Fruit fly (Drosophila melanogaster) whole organism, adult: ENCODE results near the gene CG46468.
A peak's percentile ranks its signal among the peaks of the same experiment; 100 is the strongest.

ENCODE experiments used
- CG11617 ChIP-seq: fragments of 200-800 bp; sonication (Bioruptor generic); optimal IDR thresholded peaks from 2 replicates; lab custom pipeline; 2017; ENCODE audit warnings: mild to moderate bottlenecking, missing biosample characterization, missing genetic modification reagents, missing genetic modification characterization
- CG12768 ChIP-seq: fragments of 200-800 bp; sonication (Bioruptor generic); optimal IDR thresholded peaks from 2 replicates; lab custom pipeline; 2017; ENCODE audit warnings: missing biosample characterization, missing genetic modification characterization, mild to moderate bottlenecking, moderate library complexity, missing genetic modification reagents
- CG14711 ChIP-seq: fragments of 200-800 bp; sonication (Bioruptor generic); optimal IDR thresholded peaks from 2 replicates; lab custom pipeline; 2018; ENCODE audit warnings: missing biosample characterization, mild to moderate bottlenecking, missing genetic modification characterization, moderate library complexity
- CG1620 ChIP-seq: fragments of 200-800 bp; sonication (Bioruptor generic); optimal IDR thresholded peaks from 2 replicates; lab custom pipeline; 2016; ENCODE audit warnings: missing biosample characterization, missing genetic modification characterization
- CG33017 ChIP-seq: fragments of 200-800 bp; sonication (Bioruptor generic); optimal IDR thresholded peaks from 2 replicates; lab custom pipeline; 2018; ENCODE audit warnings: missing biosample characterization, mild to moderate bottlenecking, missing genetic modification characterization, moderate library complexity
- CG5204 ChIP-seq: fragments of 200-800 bp; sonication (Bioruptor generic); optimal IDR thresholded peaks from 2 replicates; lab custom pipeline; 2016; ENCODE audit warnings: missing biosample characterization, missing genetic modification characterization
- CG7045 ChIP-seq: fragments of 200-800 bp; sonication (Bioruptor generic); optimal IDR thresholded peaks from 2 replicates; lab custom pipeline; 2017; ENCODE audit warnings: missing biosample characterization, mild to moderate bottlenecking, missing genetic modification characterization
- CG7101 ChIP-seq: fragments of 200-800 bp; sonication (Bioruptor generic); optimal IDR thresholded peaks from 2 replicates; lab custom pipeline; 2018; ENCODE audit warnings: missing biosample characterization, mild to moderate bottlenecking, missing genetic modification characterization, moderate library complexity
- Clk ChIP-seq: fragments of 200-800 bp; sonication (Bioruptor generic); optimal IDR thresholded peaks from 2 replicates; lab custom pipeline; 2017; ENCODE audit warnings: missing biosample characterization, missing genetic modification characterization
- Crg-1 ChIP-seq: fragments of 200-800 bp; sonication (Bioruptor generic); optimal IDR thresholded peaks from 2 replicates; lab custom pipeline; 2016; ENCODE audit warnings: missing biosample characterization, missing genetic modification characterization
- Hr96 ChIP-seq: fragments of 200-800 bp; sonication (Bioruptor generic); optimal IDR thresholded peaks from 2 replicates; lab custom pipeline; 2016; ENCODE audit warnings: missing biosample characterization, missing genetic modification characterization
- Mnt ChIP-seq: fragments of 200-800 bp; sonication (Bioruptor generic); optimal IDR thresholded peaks from 2 replicates; lab custom pipeline; 2016; ENCODE audit warnings: missing biosample characterization, mild to moderate bottlenecking, missing genetic modification characterization
- bab1 ChIP-seq: fragments of 200-800 bp; sonication (Bioruptor generic); optimal IDR thresholded peaks from 3 replicates; lab custom pipeline; 2019; ENCODE audit warnings: missing biosample characterization, mild to moderate bottlenecking, missing genetic modification characterization, moderate library complexity
- cic ChIP-seq: fragments of 200-800 bp; sonication (Bioruptor generic); optimal IDR thresholded peaks from 2 replicates; lab custom pipeline; 2017; ENCODE audit warnings: missing biosample characterization, mild to moderate bottlenecking, missing genetic modification characterization, moderate library complexity
- cnc ChIP-seq, 2 experiments: fragments of >200 bp; optimal IDR thresholded peaks; 2 replicates each; lab custom pipeline; 2017
- kay ChIP-seq: fragments of 200-800 bp; sonication (Bioruptor generic); peaks from one replicate; lab custom pipeline; 2016; ENCODE audit warnings: missing biosample characterization, missing genetic modification characterization, borderline replicate concordance
- ovo ChIP-seq: fragments of 200-800 bp; sonication (Bioruptor generic); optimal IDR thresholded peaks from 2 replicates; lab custom pipeline; 2016; ENCODE audit warnings: missing biosample characterization, missing genetic modification characterization
- pad ChIP-seq: fragments of 200-800 bp; sonication (Bioruptor generic); optimal IDR thresholded peaks from 3 replicates; lab custom pipeline; 2017; ENCODE audit warnings: missing biosample characterization, missing genetic modification characterization, mild to moderate bottlenecking, moderate library complexity, missing genetic modification reagents
- tj ChIP-seq: fragments of 200-800 bp; sonication (Bioruptor generic); optimal IDR thresholded peaks from 3 replicates; lab custom pipeline; 2017; ENCODE audit warnings: missing biosample characterization, mild to moderate bottlenecking, missing genetic modification characterization, moderate library complexity
- toe ChIP-seq: fragments of 200-800 bp; sonication (Bioruptor generic); optimal IDR thresholded peaks from 2 replicates; lab custom pipeline; 2016; ENCODE audit warnings: missing biosample characterization, missing genetic modification characterization

CG46468 gene

dm6 chr2L:9560045-9560587 is 5.1 kb downstream of the CG46468 start:
- TF ChIP-seq CG33017 (tag; lab: Kevin White, UChicago) (no peak), CG12768 (no peak), cnc (optimal IDR thresholded peaks at IDR 0.05; lab: Kevin White, UChicago) (no peak), CG7101 (tag; lab: Kevin White, UChicago) (no peak), kay (GFP tag; lab: Kevin White, UChicago) (peak; percentile 71), CG11617 (GFP tag; lab: Kevin White, UChicago) (no peak), Hr96 (no peak)

dm6 chr2L:9557858-9558257 is 7.4 kb downstream of the CG46468 start:
- TF ChIP-seq Crg-1 (GFP tag; lab: Kevin White, UChicago) (no peak), Hr96 (no peak), toe (GFP tag; lab: Kevin White, UChicago) (no peak), pad (GFP tag; lab: Kevin White, UChicago) (no peak), Clk (no peak), CG7101 (tag; lab: Kevin White, UChicago) (no peak), kay (GFP tag; lab: Kevin White, UChicago) (no peak), CG14711 (tag; lab: Kevin White, UChicago) (no peak), CG12768 (no peak), CG7045 (GFP tag; lab: Kevin White, UChicago) (no peak)

- TF ChIP-seq kay (GFP tag; lab: Kevin White, UChicago) = peak; percentile 75
- TF ChIP-seq cic (GFP tag; lab: Kevin White, UChicago) = no peak
- TF ChIP-seq Mnt = peak; percentile 31
- no peak for TF ChIP-seq bab1 (GFP tag; lab: Kevin White, UChicago)
- TF ChIP-seq CG5204 (GFP tag; lab: Kevin White, UChicago) = peak; percentile 13
- TF ChIP-seq CG12768 = no peak
- TF ChIP-seq CG14711 (tag; lab: Kevin White, UChicago) = no peak
- no peak for TF ChIP-seq tj (GFP tag; lab: Kevin White, UChicago)
- no peak for TF ChIP-seq Clk
- TF ChIP-seq pad (GFP tag; lab: Kevin White, UChicago) = no peak
- no peak for TF ChIP-seq CG7101 (tag; lab: Kevin White, UChicago)
Measured at dm6 chr2L:9550880-9551279, 14.4 kb downstream of the CG46468 start.

- TF ChIP-seq pad (GFP tag; lab: Kevin White, UChicago) (no peak), bab1 (GFP tag; lab: Kevin White, UChicago) (peak; percentile 41), tj (GFP tag; lab: Kevin White, UChicago) (peak; percentile 88)
Measured at dm6 chr2L:9545511-9545910, 19.7 kb downstream of the CG46468 start, which contains the start of gene CG13114. TSS of gene CG13114 (plus strand) at chr2L:9545811.

- no peak for TF ChIP-seq Crg-1 (GFP tag; lab: Kevin White, UChicago)
- TF ChIP-seq CG7045 (GFP tag; lab: Kevin White, UChicago) = no peak
- no peak for TF ChIP-seq CG11617 (GFP tag; lab: Kevin White, UChicago)
- no peak for TF ChIP-seq Mnt
- no peak for TF ChIP-seq Clk
Measured at dm6 chr2L:9543871-9544270, 21.4 kb downstream of the CG46468 start, which contains the start of gene CG13113. TSS of gene CG13113 (plus strand) at chr2L:9544171.

- TF ChIP-seq cic (GFP tag; lab: Kevin White, UChicago) = no peak
- TF ChIP-seq cnc (optimal IDR thresholded peaks at IDR 0.05; lab: Kevin White, UChicago) = no peak
- TF ChIP-seq tj (GFP tag; lab: Kevin White, UChicago) = no peak
Measured at dm6 chr2L:9542578-9542977, 22.7 kb downstream of the CG46468 start, which contains the start of gene Cpr30B. TSS of gene Cpr30B (plus strand) at chr2L:9542878.

- TF ChIP-seq cnc (optimal IDR thresholded peaks at IDR 0.05; lab: Kevin White, UChicago) (no peak), tj (GFP tag; lab: Kevin White, UChicago) (no peak), Mnt (no peak), CG7045 (GFP tag; lab: Kevin White, UChicago) (no peak), bab1 (GFP tag; lab: Kevin White, UChicago) (peak; percentile 40), CG14711 (tag; lab: Kevin White, UChicago) (peak; percentile 1)
Measured at dm6 chr2L:9539988-9540573, 25.2 kb downstream of the CG46468 start, which contains the start of gene CG17855. TSS of gene CG17855 (plus strand) at chr2L:9540523.

- no peak for TF ChIP-seq Hr96
- TF ChIP-seq tj (GFP tag; lab: Kevin White, UChicago) = no peak
- TF ChIP-seq CG1620 (GFP tag; lab: Kevin White, UChicago) = no peak
- no peak for TF ChIP-seq Clk
- TF ChIP-seq CG7101 (tag; lab: Kevin White, UChicago) = peak; percentile 11
- no peak for TF ChIP-seq bab1 (GFP tag; lab: Kevin White, UChicago)
- TF ChIP-seq Crg-1 (GFP tag; lab: Kevin White, UChicago) = no peak
- peak; percentile 27 for TF ChIP-seq CG33017 (tag; lab: Kevin White, UChicago)
- no peak for TF ChIP-seq CG7045 (GFP tag; lab: Kevin White, UChicago)
- TF ChIP-seq cic (GFP tag; lab: Kevin White, UChicago) = peak; percentile 77
- no peak for TF ChIP-seq cnc (optimal IDR thresholded peaks at IDR 0.05; lab: Kevin White, UChicago)
- TF ChIP-seq CG11617 (GFP tag; lab: Kevin White, UChicago) = peak; percentile 29
- peak; percentile 67 for TF ChIP-seq kay (GFP tag; lab: Kevin White, UChicago)
- TF ChIP-seq Mnt = no peak
- no peak for TF ChIP-seq ovo
- TF ChIP-seq toe (GFP tag; lab: Kevin White, UChicago) = no peak
- no peak for TF ChIP-seq CG5204 (GFP tag; lab: Kevin White, UChicago)
- no peak for TF ChIP-seq pad (GFP tag; lab: Kevin White, UChicago)
- no peak for TF ChIP-seq CG14711 (tag; lab: Kevin White, UChicago)
- peak; percentile 26 for TF ChIP-seq CG12768
Measured at dm6 chr2L:9529858-9530378, 35.3 kb downstream of the CG46468 start.
